Worm (Caenorhabditis elegans) whole organism, late embryonic: ENCODE results near the gene vap-1.

Experiments
- F13H6.1 ChIP-seq: sonication (generic microtip); optimal IDR thresholded peaks from 2 replicates; lab custom pipeline; 2016; ENCODE audit warnings: missing genetic modification characterization, missing compliant biosample characterization
- ama-1 ChIP-seq: fragments of 150-350 bp; optimal IDR thresholded peaks from 2 replicates; lab custom pipeline; 2014
- ceh-18 ChIP-seq: sonication (generic microtip); optimal IDR thresholded peaks from 2 replicates; lab custom pipeline; 2016; ENCODE audit warnings: missing genetic modification characterization, missing compliant biosample characterization
- ceh-9 ChIP-seq: sonication (generic microtip); optimal IDR thresholded peaks from 2 replicates; lab custom pipeline; 2016; ENCODE audit warnings: mild to moderate bottlenecking, missing genetic modification characterization, inconsistent platforms, missing compliant biosample characterization
- elt-2 ChIP-seq: sonication (generic microtip); optimal IDR thresholded peaks from 2 replicates; lab custom pipeline; 2016; ENCODE audit warnings: missing genetic modification reagents, missing genetic modification characterization, missing compliant biosample characterization
- eyg-1 ChIP-seq: sonication (generic microtip); optimal IDR thresholded peaks from 2 replicates; lab custom pipeline; 2016; ENCODE audit warnings: missing genotype, missing genetic modification characterization, missing compliant biosample characterization
- lin-11 ChIP-seq: fragments of 200-800 bp; sonication (Bioruptor generic); optimal IDR thresholded peaks from 2 replicates; lab custom pipeline; 2018; ENCODE audit warnings: mild to moderate bottlenecking, missing genetic modification characterization, missing compliant biosample characterization
- mec-3 ChIP-seq: sonication (generic microtip); optimal IDR thresholded peaks from 2 replicates; lab custom pipeline; 2016; ENCODE audit warnings: borderline replicate concordance, missing genetic modification characterization, missing compliant biosample characterization
- nhr-11 ChIP-seq: fragments of 150-350 bp; optimal IDR thresholded peaks from 2 replicates; lab custom pipeline; 2014; ENCODE audit warnings: missing biosample characterization, missing genetic modification characterization
- pat-9 ChIP-seq: fragments of 200-800 bp; sonication (Bioruptor generic); optimal IDR thresholded peaks from 2 replicates; lab custom pipeline; 2018; ENCODE audit warnings: mild to moderate bottlenecking, missing genetic modification characterization, moderate library complexity, missing compliant biosample characterization
- sdc-2 ChIP-seq: sonication (generic microtip); optimal IDR thresholded peaks from 2 replicates; lab custom pipeline; 2016; ENCODE audit warnings: missing genotype, missing genetic modification characterization, missing compliant biosample characterization
- tbx-2 ChIP-seq: sonication (generic microtip); optimal IDR thresholded peaks from 2 replicates; lab custom pipeline; 2016; ENCODE audit warnings: missing genetic modification characterization, missing compliant biosample characterization
- ttx-3 ChIP-seq: sonication (generic microtip); optimal IDR thresholded peaks from 2 replicates; lab custom pipeline; 2016; ENCODE audit warnings: missing genetic modification reagents, missing genetic modification characterization, missing compliant biosample characterization
- unc-55 ChIP-seq: sonication (generic microtip); optimal IDR thresholded peaks from 2 replicates; lab custom pipeline; 2017; ENCODE audit warnings: missing biosample characterization, missing genetic modification reagents, missing genetic modification characterization

DNA sequence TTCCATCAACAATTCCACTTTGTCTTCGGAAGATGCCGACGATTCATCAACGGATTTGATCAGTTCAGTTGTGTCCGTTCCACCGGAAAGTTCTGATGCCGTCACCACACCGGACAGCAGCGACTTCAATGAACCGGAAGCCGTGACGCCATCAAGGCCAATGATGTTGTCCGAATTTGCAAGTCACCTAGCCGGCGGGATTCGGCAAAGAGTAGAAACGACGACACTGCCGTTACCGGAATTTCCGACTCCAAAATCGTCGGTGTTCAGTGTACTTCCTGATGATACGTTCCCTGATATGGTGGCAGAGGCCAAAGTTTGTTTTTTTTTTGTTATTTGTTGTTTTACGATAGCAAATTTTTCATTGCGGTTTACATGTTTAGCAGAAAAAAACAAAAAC lies 32.9 kb downstream of the vap-1 start:
- TF ChIP-seq ama-1 (no peak), nhr-11 (tag; lab: Kevin White, UChicago) (no peak), sdc-2 (tag; lab: Kevin White, UChicago) (no peak), tbx-2 (tag; lab: Kevin White, UChicago) (no peak), pat-9 (tag; lab: Kevin White, UChicago) (no peak), ceh-9 (no peak), mec-3 (tag; lab: Kevin White, UChicago) (no peak), ttx-3 (tag; lab: Kevin White, UChicago) (no peak), eyg-1 (tag; lab: Kevin White, UChicago) (no peak), elt-2 (no peak), lin-11 (tag; lab: Kevin White, UChicago) (no peak), ceh-18 (tag; lab: Kevin White, UChicago) (no peak), unc-55 (GFP tag; lab: Kevin White, UChicago) (no peak), F13H6.1 (tag; lab: Kevin White, UChicago) (no peak)
